Worm (Caenorhabditis elegans): ENCODE measurements around the gene str-15.
A peak's percentile ranks its signal among the peaks of the same experiment; 100 is the strongest.

Gene str-15

DNA sequence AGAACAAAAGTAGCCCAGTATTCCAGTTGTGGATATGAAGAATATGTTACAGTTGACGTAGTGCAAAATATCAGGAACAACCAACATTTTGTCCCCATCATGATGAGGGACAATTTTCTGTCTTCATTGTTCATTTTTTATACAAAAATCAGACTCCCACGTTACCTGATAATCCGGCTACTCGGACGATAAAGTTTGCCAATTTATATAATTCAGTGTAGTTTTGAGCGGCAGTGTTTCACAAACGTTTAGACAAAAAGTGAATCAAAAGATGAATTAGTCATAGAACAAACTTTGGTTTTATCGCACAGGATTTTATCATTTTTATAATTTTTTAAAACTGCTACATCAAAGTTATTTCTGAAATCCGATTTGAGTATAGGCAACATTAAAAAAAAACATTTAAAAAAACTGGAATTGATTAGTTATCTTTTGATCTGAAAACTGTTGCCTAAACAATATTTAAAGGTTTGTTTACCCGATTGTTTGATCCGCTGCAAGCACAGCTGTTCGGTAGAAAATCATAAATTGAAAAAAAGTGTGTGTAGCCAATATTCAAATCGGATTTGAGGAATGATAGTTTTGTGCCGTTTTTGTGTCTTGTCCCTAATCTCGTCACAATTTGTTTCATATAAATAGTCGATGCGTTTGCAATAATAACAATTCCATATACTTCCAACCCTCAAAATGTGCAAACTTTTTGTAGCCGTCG is 22.5 kb upstream of the str-15 start, which contains the start of the genes F57E7.4 and spig-6:
F57E7.4 (minus strand) TSS at position 101 of the 712 bp plus-strand sequence.
spig-6 (plus strand) TSS at position 662 of the 712 bp plus-strand sequence.
- TF ChIP-seq nhr-28 (tag; optimal IDR thresholded peaks at IDR 0.05), result no peak
- TF ChIP-seq Y116A8C.19 (tag; optimal IDR thresholded peaks at IDR 0.05; ENCODE audit: borderline replicate concordance), result no peak
- TF ChIP-seq fkh-8 (tag; optimal IDR thresholded peaks at IDR 0.05), result no peak
- no peak for TF ChIP-seq tbx-2 (tag; optimal IDR thresholded peaks at IDR 0.05)
- no peak for TF ChIP-seq efl-3 (GFP tag; optimal IDR thresholded peaks at IDR 0.05)
- TF ChIP-seq unc-98 (GFP tag; IDR thresholded peaks at IDR 0.05), result no peak
- TF ChIP-seq nhr-11 (tag; optimal IDR thresholded peaks at IDR 0.05), result no peak
- TF ChIP-seq hlh-17 (GFP tag; optimal IDR thresholded peaks at IDR 0.05; ENCODE audit: borderline replicate concordance), result no peak
- TF ChIP-seq nhr-77 (tag; optimal IDR thresholded peaks at IDR 0.05), result no peak

DNA sequence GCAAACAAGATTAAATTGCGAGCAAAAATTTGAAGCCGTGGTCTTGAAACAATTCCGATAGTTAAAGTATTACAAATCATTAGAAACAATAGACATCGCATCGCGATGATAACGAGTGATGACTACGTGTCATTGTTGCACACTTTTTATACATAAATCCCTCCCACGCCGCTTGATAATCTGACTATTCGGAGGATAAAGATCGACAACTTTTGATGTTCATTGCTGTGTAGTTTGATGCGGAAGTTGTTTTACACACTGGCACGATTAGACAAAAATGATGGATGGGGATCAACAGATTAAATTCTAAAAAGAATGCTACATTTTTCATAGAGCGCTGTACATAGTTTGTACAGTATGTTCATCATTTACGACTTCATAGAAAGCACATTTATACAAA is 20.7 kb upstream of the str-15 start, which contains the start of gene T08G3.11:
T08G3.11 (minus strand) TSS at position 101 of the 400 bp plus-strand sequence.
- TF ChIP-seq sup-37 (GFP tag; optimal IDR thresholded peaks at IDR 0.05), result no peak
- no peak for TF ChIP-seq efl-1 (optimal IDR thresholded peaks at IDR 0.05)
- TF ChIP-seq efl-1 (GFP tag; optimal IDR thresholded peaks at IDR 0.05 in 1 of 2), result peak in 1 of 2 experiments; percentile 16

DNA sequence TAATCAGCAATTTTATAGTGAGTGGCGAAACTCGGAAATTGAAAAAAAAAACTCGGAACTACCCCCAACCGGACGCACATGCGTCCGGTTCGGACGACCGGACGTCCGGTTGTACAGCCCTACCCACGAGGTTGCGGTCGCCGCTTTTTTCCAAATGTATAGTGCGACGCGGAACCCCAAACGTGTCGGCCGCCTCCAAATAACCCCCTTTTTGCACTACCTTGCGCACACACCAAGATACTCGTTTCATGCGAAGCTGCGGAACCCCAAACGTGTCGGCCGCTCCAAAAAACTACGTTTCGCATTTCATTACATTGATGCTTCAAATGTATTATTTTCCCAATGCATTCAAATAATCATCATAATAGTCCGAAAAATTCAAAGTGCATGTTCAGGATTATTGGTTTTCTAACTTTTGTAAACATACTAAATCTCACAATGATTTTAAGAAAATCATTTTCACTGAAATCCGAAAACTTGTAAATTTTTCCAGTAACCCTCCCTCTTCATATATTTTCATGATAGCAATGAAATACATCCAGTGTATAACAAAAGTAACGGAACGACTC is 13.5 kb upstream of the str-15 start, which contains the start of gene srw-35:
srw-35 (plus strand) TSS at position 519 of the 569 bp plus-strand sequence.
- TF ChIP-seq nhr-76 (tag; optimal IDR thresholded peaks at IDR 0.05) (no peak), mef-2 (tag; optimal IDR thresholded peaks at IDR 0.05) (no peak), nhr-85 (tag) (no peak), mab-9 (GFP tag; IDR thresholded peaks at IDR 0.05) (no peak), unc-30 (tag; optimal IDR thresholded peaks at IDR 0.05) (no peak)

DNA sequence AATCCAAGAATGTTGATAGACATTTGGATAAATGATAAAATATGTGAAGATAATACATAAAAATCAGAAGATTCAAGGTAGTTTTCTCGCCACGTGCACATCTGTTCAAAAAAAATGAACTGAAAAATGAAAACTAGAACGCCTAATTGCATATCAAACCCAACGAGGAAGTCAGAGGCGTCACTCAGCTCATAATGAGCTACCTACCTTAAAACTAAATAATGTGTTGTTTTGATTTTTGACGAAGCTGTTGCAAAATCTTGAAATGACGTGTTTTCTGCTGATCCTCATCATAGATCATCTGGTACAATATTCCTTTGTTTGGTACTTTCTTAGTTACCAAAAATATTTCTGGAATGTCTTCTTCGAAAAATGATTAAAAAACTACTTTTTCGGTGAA is 12.3 kb upstream of the str-15 start, which contains the start of gene srh-138:
srh-138 (minus strand) TSS at position 101 of the 400 bp plus-strand sequence.
- TF ChIP-seq alr-1 (tag; optimal IDR thresholded peaks at IDR 0.05; ENCODE audit: borderline replicate concordance) (no peak), lin-39 (tag; optimal IDR thresholded peaks at IDR 0.05) (no peak), elt-2 (tag; optimal IDR thresholded peaks at IDR 0.05) (no peak), grh-1 (GFP tag; IDR thresholded peaks at IDR 0.05) (no peak), snpc-4 (tag; optimal IDR thresholded peaks at IDR 0.05) (no peak), unc-62 (GFP tag; optimal IDR thresholded peaks at IDR 0.05) (no peak), nhr-84 (tag; optimal IDR thresholded peaks at IDR 0.05) (no peak), unc-130 (tag; optimal IDR thresholded peaks at IDR 0.05) (no peak), efl-1 (optimal IDR thresholded peaks at IDR 0.05) (no peak), efl-1 (GFP tag; optimal IDR thresholded peaks at IDR 0.05 in 1 of 2) (no peak), Y116A8C.19 (tag; optimal IDR thresholded peaks at IDR 0.05; ENCODE audit: borderline replicate concordance) (no peak), nhr-90 (tag; optimal IDR thresholded peaks at IDR 0.05; ENCODE audit: poor library complexity) (no peak), snu-23 (GFP tag; optimal IDR thresholded peaks at IDR 0.05) (no peak)

DNA sequence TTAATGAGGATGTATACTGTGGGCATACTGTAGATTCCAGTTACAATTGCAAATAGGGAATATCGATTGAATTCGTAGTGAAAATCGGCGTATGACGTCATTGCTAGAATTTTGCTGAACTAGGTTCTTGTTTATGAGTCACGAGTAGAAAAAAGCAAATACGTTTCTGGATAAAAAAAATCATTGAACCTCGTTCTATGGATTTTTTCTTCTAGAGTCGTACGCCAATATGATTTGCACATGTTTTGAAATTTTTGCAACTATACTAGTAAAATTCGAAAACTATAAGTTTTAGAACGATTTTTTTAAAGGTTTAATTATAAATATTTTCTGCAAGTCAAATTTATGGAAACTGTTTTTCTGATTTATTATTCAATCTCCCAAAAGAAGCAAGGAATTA is 9.2 kb upstream of the str-15 start, which contains the start of gene sru-44:
sru-44 (minus strand) TSS at position 101 of the 400 bp plus-strand sequence.
- TF ChIP-seq grh-1 (GFP tag; IDR thresholded peaks at IDR 0.05) (no peak), fkh-10 (GFP tag; optimal IDR thresholded peaks at IDR 0.05) (no peak)

DNA sequence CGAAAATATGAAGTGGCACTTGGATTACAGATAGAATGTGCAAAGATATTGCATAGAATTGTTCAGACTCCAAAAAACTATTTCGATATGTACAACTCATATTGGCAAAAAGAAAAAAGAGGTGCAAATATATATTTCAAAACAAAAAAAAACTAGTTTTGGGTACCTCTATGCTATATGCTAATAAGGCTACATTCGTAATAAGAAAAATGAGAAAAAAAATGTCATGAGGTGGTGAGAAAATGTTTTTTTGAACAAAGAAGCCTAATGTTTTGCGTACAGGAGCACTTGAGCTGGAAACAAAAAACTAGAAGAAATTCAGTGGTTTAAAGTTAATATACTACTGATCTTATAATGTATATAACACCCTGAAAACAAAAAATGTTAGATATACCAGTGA is 2.3 kb upstream of the str-15 start, which contains the start of gene srh-142:
srh-142 (minus strand) TSS at position 101 of the 400 bp plus-strand sequence.
- TF ChIP-seq fkh-8 (tag; optimal IDR thresholded peaks at IDR 0.05), result no peak
- TF ChIP-seq mep-1 (tag; optimal IDR thresholded peaks at IDR 0.05), result no peak
- no peak for TF ChIP-seq efl-3 (GFP tag; optimal IDR thresholded peaks at IDR 0.05)
- no peak for TF ChIP-seq hpl-2 (GFP tag; optimal IDR thresholded peaks at IDR 0.05)
- no peak for TF ChIP-seq lir-3 (tag; optimal IDR thresholded peaks at IDR 0.05; ENCODE audit: poor library complexity)
- TF ChIP-seq nhr-237 (tag; optimal IDR thresholded peaks at IDR 0.05), result no peak
- TF ChIP-seq nhr-47 (tag; optimal IDR thresholded peaks at IDR 0.05), result no peak
- no peak for TF ChIP-seq lin-15B (tag; optimal IDR thresholded peaks at IDR 0.05)
- no peak for TF ChIP-seq C34B4.2 (tag; optimal IDR thresholded peaks at IDR 0.05)
- TF ChIP-seq Y116A8C.19 (tag; optimal IDR thresholded peaks at IDR 0.05; ENCODE audit: borderline replicate concordance), result no peak
- no peak for TF ChIP-seq efl-1 (optimal IDR thresholded peaks at IDR 0.05)
- no peak for TF ChIP-seq efl-1 (GFP tag; optimal IDR thresholded peaks at IDR 0.05 in 1 of 2)

Measured in whole organism, L1 larva.